Fruit fly (Drosophila melanogaster): ENCODE data around the gene D12.

DNA sequence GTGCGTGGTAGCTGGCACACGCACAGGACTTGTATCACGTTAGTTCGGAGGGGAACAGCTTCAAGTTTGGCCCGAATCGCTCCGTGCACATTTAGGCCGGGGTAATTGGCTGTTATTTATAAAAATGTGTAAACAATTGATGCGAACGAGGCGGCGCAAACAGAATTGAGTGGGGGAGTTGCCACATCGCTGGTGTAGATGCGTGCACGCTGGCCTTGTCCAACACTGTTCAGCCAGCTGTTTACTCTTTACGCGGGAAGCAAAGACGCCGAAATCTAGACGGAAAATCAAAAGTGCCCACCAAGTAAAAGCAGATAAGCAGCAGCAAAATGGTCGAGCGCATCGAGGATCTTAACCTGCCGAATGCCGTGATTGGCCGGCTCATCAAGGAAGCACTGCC, at the start of gene D12, which contains the start of gene Chrac-14:
- no peak for TF ChIP-seq CG8478 (optimal IDR thresholded peaks at IDR 0.05)
- no peak for TF ChIP-seq psq (optimal IDR thresholded peaks at IDR 0.05)
- TF ChIP-seq usp (GFP tag; optimal IDR thresholded peaks at IDR 0.05): no peak
- TF ChIP-seq pan (optimal IDR thresholded peaks at IDR 0.05): no peak
- TF ChIP-seq EcR (GFP tag; optimal IDR thresholded peaks at IDR 0.05): no peak
